Worm (Caenorhabditis elegans): ENCODE measurements around the gene str-222.

ce11 chrV:1678228-1678627 is 42.3 kb downstream of the str-222 start, which contains the start of gene srw-98:
- TF ChIP-seq tbp1 (GFP tag; optimal IDR thresholded peaks at IDR 0.05) = no peak
- TF ChIP-seq aptf-3 (GFP tag; IDR thresholded peaks at IDR 0.05) = no peak
- no peak for TF ChIP-seq attf-5 (GFP tag; optimal IDR thresholded peaks at IDR 0.05)
- no peak for TF ChIP-seq madf-6 (GFP tag; IDR thresholded peaks at IDR 0.05)
- TF ChIP-seq tlf-1 (GFP tag; optimal IDR thresholded peaks at IDR 0.05) = no peak
- TF ChIP-seq B0019.2 (GFP tag; conservative IDR thresholded peaks at IDR 0.05) = no peak

Measured in whole organism, young adult.